Worm (Caenorhabditis elegans) whole organism, mixed stage, embryonic: ENCODE data around the gene R102.2.

Source experiments
- bed-3 ChIP-seq: fragments of 200-800 bp; sonication (Bioruptor generic); optimal IDR thresholded peaks from 3 replicates; lab custom pipeline; 2018; ENCODE audit warnings: mild to moderate bottlenecking, missing genetic modification characterization, moderate library complexity, missing compliant biosample characterization
- blmp-1 ChIP-seq: fragments of 150-350 bp; optimal IDR thresholded peaks from 2 replicates; lab custom pipeline; 2014; ENCODE audit warnings: missing biosample characterization, missing genetic modification characterization
- ceh-39 ChIP-seq: fragments of 150-350 bp; optimal IDR thresholded peaks from 2 replicates; lab custom pipeline; 2014; ENCODE audit warnings: missing biosample characterization, missing genetic modification characterization
- ceh-43 ChIP-seq: fragments of 200-800 bp; sonication (Bioruptor generic); optimal IDR thresholded peaks from 2 replicates; lab custom pipeline; 2018; ENCODE audit warnings: mild to moderate bottlenecking, missing genetic modification characterization, moderate library complexity, missing compliant biosample characterization
- ceh-83 ChIP-seq: fragments of 200-800 bp; sonication (Bioruptor generic); optimal IDR thresholded peaks from 2 replicates; lab custom pipeline; 2018; ENCODE audit warnings: mild to moderate bottlenecking, missing genetic modification characterization, missing compliant biosample characterization
- ces-1 ChIP-seq: fragments of 150-350 bp; optimal IDR thresholded peaks from 2 replicates; lab custom pipeline; 2014; ENCODE audit warnings: missing biosample characterization, missing genetic modification reagents, missing genetic modification characterization
- cnd-1 ChIP-seq: fragments of 200-800 bp; sonication (Bioruptor generic); optimal IDR thresholded peaks from 2 replicates; lab custom pipeline; 2018; ENCODE audit warnings: mild to moderate bottlenecking, missing genetic modification characterization, missing compliant biosample characterization
- drap-1 ChIP-seq: fragments of 200-800 bp; sonication (Bioruptor generic); optimal IDR thresholded peaks from 3 replicates; lab custom pipeline; 2018; ENCODE audit warnings: mild to moderate bottlenecking, missing genetic modification characterization, missing compliant biosample characterization
- elt-1 ChIP-seq: sonication (generic microtip); optimal IDR thresholded peaks from 2 replicates; lab custom pipeline; 2017; ENCODE audit warnings: missing genetic modification characterization, mild to moderate bottlenecking, missing compliant biosample characterization, antibody characterized with exemption, moderate library complexity, borderline replicate concordance; ENCODE audit not compliant: insufficient read depth
- elt-3 ChIP-seq: fragments of 150-350 bp; optimal IDR thresholded peaks from 2 replicates; lab custom pipeline; 2014; ENCODE audit warnings: missing biosample characterization, missing genetic modification characterization
- flh-1 ChIP-seq: fragments of 200-800 bp; sonication (Bioruptor generic); optimal IDR thresholded peaks from 2 replicates; lab custom pipeline; 2018; ENCODE audit warnings: mild to moderate bottlenecking, missing genetic modification characterization, moderate library complexity, missing compliant biosample characterization
- ham-2 ChIP-seq: fragments of 200-800 bp; sonication (Bioruptor generic); optimal IDR thresholded peaks from 2 replicates; lab custom pipeline; 2018; ENCODE audit warnings: mild to moderate bottlenecking, missing genetic modification characterization, missing compliant biosample characterization
- hlh-1 ChIP-seq: fragments of 150-350 bp; optimal IDR thresholded peaks from 2 replicates; lab custom pipeline; 2014; ENCODE audit warnings: missing biosample characterization, missing genetic modification reagents, missing genetic modification characterization
- mab-5 ChIP-seq: fragments of 150-350 bp; optimal IDR thresholded peaks from 2 replicates; lab custom pipeline; 2014; ENCODE audit warnings: missing biosample characterization, missing genetic modification characterization
- mep-1 ChIP-seq: fragments of 150-350 bp; optimal IDR thresholded peaks from 2 replicates; lab custom pipeline; 2017; ENCODE audit warnings: missing biosample characterization, missing genetic modification reagents, missing genetic modification characterization, inconsistent platforms
- mls-2 ChIP-seq: sonication (generic microtip); optimal IDR thresholded peaks from 2 replicates; lab custom pipeline; 2016; ENCODE audit warnings: mild to moderate bottlenecking, missing genetic modification characterization, moderate library complexity, missing compliant biosample characterization
- nhr-12 ChIP-seq: fragments of 150-350 bp; optimal IDR thresholded peaks from 2 replicates; lab custom pipeline; 2014; ENCODE audit warnings: missing biosample characterization, missing genetic modification characterization
- nhr-2 ChIP-seq: fragments of 150-350 bp; optimal IDR thresholded peaks from 2 replicates; lab custom pipeline; 2014; ENCODE audit warnings: missing biosample characterization, missing genetic modification characterization
- nhr-237 ChIP-seq: fragments of 150-350 bp; optimal IDR thresholded peaks from 2 replicates; lab custom pipeline; 2014; ENCODE audit warnings: missing biosample characterization, missing genetic modification characterization
- nhr-76 ChIP-seq: sonication (generic microtip); optimal IDR thresholded peaks from 2 replicates; lab custom pipeline; 2017; ENCODE audit warnings: missing biosample characterization, missing genetic modification characterization
- pha-4 ChIP-seq: fragments of 150-350 bp; optimal IDR thresholded peaks from 2 replicates; lab custom pipeline; 2018; ENCODE audit warnings: missing biosample characterization, missing genetic modification reagents, missing genetic modification characterization
- sem-2 ChIP-seq: fragments of 200-800 bp; sonication (Bioruptor generic); optimal IDR thresholded peaks from 2 replicates; lab custom pipeline; 2018; ENCODE audit warnings: mild to moderate bottlenecking, missing genetic modification characterization, missing compliant biosample characterization
- snpc-4 ChIP-seq: fragments of 150-350 bp; optimal IDR thresholded peaks from 2 replicates; lab custom pipeline; 2014; ENCODE audit warnings: missing biosample characterization, missing genetic modification characterization
- sptf-1 ChIP-seq: sonication (generic microtip); optimal IDR thresholded peaks from 2 replicates; lab custom pipeline; 2017; ENCODE audit warnings: mild to moderate bottlenecking, missing genetic modification characterization, moderate library complexity, missing compliant biosample characterization
- tbx-8 ChIP-seq: fragments of 200-800 bp; sonication (Bioruptor generic); optimal IDR thresholded peaks from 2 replicates; lab custom pipeline; 2018; ENCODE audit warnings: mild to moderate bottlenecking, missing genetic modification characterization, moderate library complexity, missing compliant biosample characterization
- unc-120 ChIP-seq: sonication (generic microtip); optimal IDR thresholded peaks from 2 replicates; lab custom pipeline; 2017; ENCODE audit warnings: missing genetic modification characterization, missing compliant biosample characterization; ENCODE audit not compliant: poor library complexity, severe bottlenecking
- unc-39 ChIP-seq: fragments of 150-350 bp; optimal IDR thresholded peaks from 2 replicates; lab custom pipeline; 2014; ENCODE audit warnings: missing biosample characterization, missing genetic modification characterization
- unc-62 ChIP-seq: fragments of 150-350 bp; optimal IDR thresholded peaks from 2 replicates; lab custom pipeline; 2014; ENCODE audit warnings: missing biosample characterization, missing genetic modification reagents, missing genetic modification characterization
- zip-8 ChIP-seq: fragments of 150-350 bp; optimal IDR thresholded peaks from 2 replicates; lab custom pipeline; 2014; ENCODE audit warnings: missing biosample characterization, missing genetic modification characterization
- ztf-11 ChIP-seq: fragments of 150-350 bp; optimal IDR thresholded peaks from 2 replicates; lab custom pipeline; 2014; ENCODE audit warnings: missing biosample characterization, missing genetic modification characterization

Gene R102.2

ce11 chrIV:10701866-10702458 is 14.6 kb downstream of the R102.2 start:
- TF ChIP-seq elt-3 (tag; lab: Kevin White, UChicago) (no peak), elt-1 (no peak), ceh-39 (tag; lab: Kevin White, UChicago) (no peak), mls-2 (tag; lab: Kevin White, UChicago) (no peak), ces-1 (no peak), flh-1 (GFP tag; lab: Kevin White, UChicago) (no peak), cnd-1 (no peak), sptf-1 (tag; lab: Kevin White, UChicago) (no peak), unc-39 (tag; lab: Kevin White, UChicago) (no peak), nhr-237 (no peak), sem-2 (GFP tag; lab: Kevin White, UChicago) (no peak), hlh-1 (tag; lab: Kevin White, UChicago) (no peak), pha-4 (tag; lab: Kevin White, UChicago) (no peak), nhr-2 (tag; lab: Kevin White, UChicago) (no peak), ztf-11 (tag; lab: Kevin White, UChicago) (no peak), mep-1 (tag; lab: Kevin White, UChicago) (no peak), ham-2 (GFP tag; lab: Kevin White, UChicago) (no peak), zip-8 (tag; lab: Kevin White, UChicago) (no peak), tbx-8 (no peak)

ce11 chrIV:10705176-10705575 is 17.8 kb downstream of the R102.2 start, which contains the start of gene R102.10:
R102.10 (plus strand) TSS chrIV:10705476.
- TF ChIP-seq tbx-8 (no peak), nhr-12 (tag; lab: Kevin White, UChicago) (no peak), drap-1 (GFP tag; lab: Kevin White, UChicago) (no peak), unc-120 (no peak), unc-62 (GFP tag; lab: Kevin White, UChicago) (no peak), blmp-1 (tag; lab: Kevin White, UChicago) (no peak), unc-39 (tag; lab: Kevin White, UChicago) (no peak), ceh-43 (GFP tag; lab: Kevin White, UChicago) (no peak)

ce11 chrIV:10706090-10706489 is 18.7 kb downstream of the R102.2 start, which contains the start of gene R102.6:
R102.6 (minus strand) TSS chrIV:10706190.
- TF ChIP-seq mab-5 (tag; lab: Kevin White, UChicago) = no peak
- no peak for TF ChIP-seq mls-2 (tag; lab: Kevin White, UChicago)
- TF ChIP-seq drap-1 (GFP tag; lab: Kevin White, UChicago) = no peak
- no peak for TF ChIP-seq bed-3 (GFP tag; lab: Kevin White, UChicago)
- TF ChIP-seq, all 35 proteins: peak for 0

- TF ChIP-seq snpc-4 (no peak), ceh-43 (GFP tag; lab: Kevin White, UChicago) (no peak), cnd-1 (no peak), nhr-237 (no peak), flh-1 (GFP tag; lab: Kevin White, UChicago) (no peak), nhr-2 (tag; lab: Kevin White, UChicago) (no peak), elt-3 (tag; lab: Kevin White, UChicago) (no peak), zip-8 (tag; lab: Kevin White, UChicago) (no peak), nhr-76 (tag; lab: Kevin White, UChicago) (no peak), ceh-39 (tag; lab: Kevin White, UChicago) (no peak), ceh-83 (no peak), pha-4 (tag; lab: Kevin White, UChicago) (no peak), tbx-8 (no peak)
- TF ChIP-seq, all 35 proteins: peak for 0
Measured at ce11 chrIV:10711729-10712128, 24.3 kb downstream of the R102.2 start, which contains the start of gene glb-21. glb-21 (minus strand) TSS chrIV:10711794.

- TF ChIP-seq pha-4 (tag; lab: Kevin White, UChicago) (peak; percentile 7), drap-1 (GFP tag; lab: Kevin White, UChicago) (no peak), nhr-2 (tag; lab: Kevin White, UChicago) (peak; percentile 29)
- TF ChIP-seq, all 35 proteins: peak for 2
Measured at ce11 chrIV:10714594-10714993, 27.2 kb downstream of the R102.2 start.
